Worm (Caenorhabditis elegans): Measurements from ENCODE around the gene Y34F4.3.

- no peak for TF ChIP-seq cog-1 (tag; optimal IDR thresholded peaks at IDR 0.05)
- no peak for TF ChIP-seq T22C8.4 (GFP tag; IDR thresholded peaks at IDR 0.05)
- no peak for TF ChIP-seq med-1 (GFP tag; optimal IDR thresholded peaks at IDR 0.05; ENCODE audit: insufficient read depth)
- TF ChIP-seq ztf-23 (GFP tag; IDR thresholded peaks at IDR 0.05), result no peak
- no peak for TF ChIP-seq tab-1 (GFP tag; IDR thresholded peaks at IDR 0.05)
- no peak for TF ChIP-seq klf-2 (GFP tag; conservative IDR thresholded peaks at IDR 0.05)
- TF ChIP-seq flt-1 (GFP tag; IDR thresholded peaks at IDR 0.05), result no peak
- TF ChIP-seq ref-1 (GFP tag; conservative IDR thresholded peaks at IDR 0.05), result no peak
- TF ChIP-seq ztf-29 (GFP tag; IDR thresholded peaks at IDR 0.05), result no peak
Observed at ce11 chrIII:1026261-1026660, 10.3 kb upstream of the Y34F4.3 start, which contains the start of gene clc-25.
